Fruit fly (Drosophila melanogaster) whole organism, larva: Measurements from ENCODE around the gene CG44158.
A peak's percentile ranks its signal among the peaks of the same experiment; 100 is the strongest.

Experiments
- noc ChIP-seq: fragments of 200-800 bp; sonication (Bioruptor generic); optimal IDR thresholded peaks from 3 replicates; lab custom pipeline; 2019; ENCODE audit warnings: missing biosample characterization, mild to moderate bottlenecking, missing genetic modification characterization, moderate library complexity

The CG44158 gene

dm6 chr3R:18208479-18208878 lies at the start of gene CG44158:
TSS of gene CG44158 (plus strand) at chr3R:18208779.
- no peak for TF ChIP-seq noc (tag; lab: Kevin White, UChicago)

- no peak for TF ChIP-seq noc (tag; lab: Kevin White, UChicago)
Measured at dm6 chr3R:18160165-18160814, 48.3 kb upstream of the CG44158 start.

- TF ChIP-seq noc (tag; lab: Kevin White, UChicago): peak; percentile 31
Measured at dm6 chr3R:18164052-18164722, 44.4 kb upstream of the CG44158 start, which contains the start of the genes CG7218 and Cbp20. TSS of gene CG7218 (minus strand) at chr3R:18164397. TSS of gene Cbp20 (plus strand) at chr3R:18164661.

DNA sequence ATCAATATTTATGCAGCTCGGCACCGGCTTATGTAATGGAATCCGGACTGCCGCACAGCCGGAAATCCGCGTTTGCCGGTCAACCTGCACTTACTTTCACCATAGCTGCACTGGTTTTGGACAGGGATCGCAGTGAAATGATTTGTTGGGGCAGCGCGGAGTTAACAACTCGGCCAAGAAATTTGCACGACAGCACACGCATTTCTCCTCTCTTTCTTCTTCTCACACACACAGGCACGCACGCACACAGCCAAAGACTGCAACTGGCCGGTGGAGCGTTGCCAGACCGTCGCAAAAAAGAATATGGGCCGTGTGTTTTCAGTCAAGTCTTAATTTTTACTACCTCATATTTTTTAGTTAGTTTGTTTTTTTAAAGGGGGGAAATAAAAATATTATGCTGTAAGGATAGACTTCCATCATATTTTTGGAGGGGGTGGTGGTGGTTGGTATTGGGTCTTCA lies 42.3 kb upstream of the CG44158 start:
- peak; percentile 30 for TF ChIP-seq noc (tag; lab: Kevin White, UChicago)

DNA sequence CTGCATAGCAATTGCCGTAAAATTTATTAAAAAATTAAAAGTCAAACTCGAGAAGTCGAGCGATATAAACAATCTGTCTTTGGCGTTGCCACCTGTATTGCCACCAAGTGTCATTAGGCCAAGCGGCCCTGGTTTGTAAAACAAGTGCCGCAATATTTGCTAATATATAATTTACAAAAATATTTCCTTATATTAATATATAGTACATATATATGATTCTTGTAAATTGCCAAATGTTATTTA lies 41.5 kb upstream of the CG44158 start, which contains the start of the genes CG7215 and Prx5:
CG7215 (minus strand) TSS at position 101 of the 243 bp plus-strand sequence.
Prx5 (minus strand) TSS at position 101 of the 243 bp plus-strand sequence.
- TF ChIP-seq noc (tag; lab: Kevin White, UChicago): no peak

- TF ChIP-seq noc (tag; lab: Kevin White, UChicago): no peak
Measured at dm6 chr3R:18167416-18168237, 41.0 kb upstream of the CG44158 start, which contains the start of gene wrd. TSS of gene wrd (plus strand) at chr3R:18167757.

- TF ChIP-seq noc (tag; lab: Kevin White, UChicago): peak; percentile 53
Measured at dm6 chr3R:18168398-18168797, 40.2 kb upstream of the CG44158 start.

DNA sequence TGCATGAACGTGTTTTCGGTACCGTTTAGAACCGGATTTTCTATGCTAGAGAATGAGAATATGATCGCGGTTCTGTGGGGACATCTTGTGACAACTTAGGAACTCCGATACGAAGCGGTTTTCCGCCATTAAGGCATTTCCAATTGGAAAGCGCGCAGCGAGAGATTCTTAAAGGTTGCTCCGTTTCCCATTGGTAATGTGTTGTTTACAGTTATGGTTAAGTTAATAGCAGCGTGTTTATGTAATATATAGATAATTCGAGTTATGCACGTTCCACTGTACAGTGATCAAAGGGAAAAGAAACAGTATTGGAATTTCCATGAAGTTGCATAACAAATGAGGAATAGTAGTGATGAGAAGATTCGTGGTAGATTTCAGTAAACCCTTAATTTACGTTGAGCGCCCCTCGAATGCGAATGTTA lies 39.6 kb upstream of the CG44158 start:
- no peak for TF ChIP-seq noc (tag; lab: Kevin White, UChicago)

DNA sequence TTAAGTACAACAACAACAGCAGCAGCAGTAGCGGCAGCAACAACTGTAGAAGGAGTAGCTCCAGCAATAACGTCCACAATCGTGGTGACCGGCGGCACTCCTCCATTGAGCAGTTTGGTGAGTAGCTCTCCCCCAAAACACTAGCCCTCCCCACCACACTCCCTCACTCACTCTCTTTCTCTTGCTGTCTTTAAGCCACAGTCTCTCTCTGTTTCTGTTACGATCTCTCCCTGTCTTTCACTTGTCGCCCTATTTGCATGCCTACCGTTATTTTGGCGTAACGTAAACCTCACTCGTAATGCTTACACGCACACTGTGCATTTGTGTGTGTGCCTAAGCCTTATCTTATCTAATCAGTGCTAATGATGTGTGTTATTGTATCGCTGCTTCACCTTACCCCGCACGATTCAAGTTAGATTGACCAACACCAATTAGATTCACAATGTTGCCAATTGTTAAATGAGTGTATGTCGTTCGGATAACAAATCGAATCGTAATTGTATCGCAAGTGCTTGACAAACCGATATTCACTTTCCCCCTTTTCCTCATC lies 38.5 kb upstream of the CG44158 start:
- TF ChIP-seq noc (tag; lab: Kevin White, UChicago): no peak

- TF ChIP-seq noc (tag; lab: Kevin White, UChicago): peak; percentile 89
Measured at dm6 chr3R:18171983-18172967, 36.3 kb upstream of the CG44158 start.

- no peak for TF ChIP-seq noc (tag; lab: Kevin White, UChicago)
Measured at dm6 chr3R:18183244-18183643, 25.3 kb upstream of the CG44158 start, which contains the start of gene cdm. TSS of gene cdm (minus strand) at chr3R:18183479.

DNA sequence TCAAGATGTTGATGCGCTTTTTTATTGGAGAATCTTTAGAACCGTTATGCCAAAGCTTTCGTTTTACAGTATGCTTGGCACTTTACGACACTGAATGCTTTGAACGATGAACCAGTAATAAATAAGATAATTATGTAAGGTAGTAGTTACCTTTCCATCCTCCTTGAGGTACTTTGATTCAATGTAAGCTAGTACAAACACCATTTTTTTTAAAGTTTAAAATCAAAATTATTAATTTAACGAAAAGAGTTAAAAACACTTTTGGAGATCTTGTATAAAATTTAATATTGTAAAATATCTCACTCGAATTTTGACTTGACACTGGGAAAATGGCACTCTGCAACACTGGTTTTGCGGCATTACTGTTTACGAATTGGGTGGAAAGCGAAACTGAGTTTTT lies 23.2 kb upstream of the CG44158 start, which contains the start of the genes Arp5 and CG7208:
Arp5 (plus strand) TSS at position 114 of the 400 bp plus-strand sequence.
CG7208 (minus strand) TSS at position 331 of the 400 bp plus-strand sequence.
- TF ChIP-seq noc (tag; lab: Kevin White, UChicago): peak; percentile 81

dm6 chr3R:18188702-18189125 lies 19.9 kb upstream of the CG44158 start, which contains the start of the genes CG12321 and MED17:
TSS of gene CG12321 (minus strand) at chr3R:18188707.
TSS of gene MED17 (plus strand) at chr3R:18189072.
- peak; percentile 87 for TF ChIP-seq noc (tag; lab: Kevin White, UChicago)

- TF ChIP-seq noc (tag; lab: Kevin White, UChicago): no peak
Measured at dm6 chr3R:18191867-18192266, 16.7 kb upstream of the CG44158 start, which contains the start of gene CG14313. TSS of gene CG14313 (minus strand) at chr3R:18191967.
